Fruit fly (Drosophila melanogaster) whole organism: ENCODE data around the gene CG33296.

Experiments used
- CG8478 ChIP-seq: fragments of >200 bp; optimal IDR thresholded peaks from 2 replicates; lab custom pipeline; 2018; ENCODE audit warnings: inconsistent platforms
- EcR ChIP-seq, 2 experiments: fragments of >200 bp; optimal IDR thresholded peaks; 2 replicates each; lab custom pipeline; 2017; ENCODE audit warnings: missing biosample characterization in 2 of 2, missing genetic modification characterization in 2 of 2, missing genetic modification reagents in 2 of 2
- pan ChIP-seq: fragments of >200 bp; optimal IDR thresholded peaks from 2 replicates; lab custom pipeline; 2017
- psq ChIP-seq: fragments of >200 bp; optimal IDR thresholded peaks from 2 replicates; lab custom pipeline; 2017
- usp ChIP-seq: fragments of >200 bp; optimal IDR thresholded peaks from 2 replicates; lab custom pipeline; 2017; ENCODE audit warnings: missing biosample characterization, missing genetic modification characterization, mixed read lengths

DNA sequence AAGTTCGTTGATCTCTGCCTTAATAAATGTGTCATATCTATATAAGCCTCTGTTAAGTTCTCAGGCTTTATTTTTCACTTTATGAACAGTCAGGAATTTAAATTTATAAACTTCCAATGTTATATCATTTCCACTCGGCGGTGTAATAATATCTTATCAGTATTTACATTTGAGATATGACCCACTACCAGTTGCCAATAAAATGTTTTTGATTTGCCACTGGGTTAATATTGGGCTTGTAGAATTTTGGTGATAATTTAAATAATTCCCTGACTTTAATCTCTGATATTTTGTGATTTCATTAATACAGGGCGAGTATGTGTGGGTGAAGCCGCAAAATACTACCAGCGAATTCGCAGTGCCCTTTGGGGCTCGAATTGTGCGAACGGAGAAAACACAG, 36.1 kb downstream of the CG33296 start:
- TF ChIP-seq usp (no peak), EcR (GFP tag; optimal IDR thresholded peaks at IDR 0.05; lab: Kevin White, UChicago) (no peak), CG8478 (lab: Kevin White, UChicago) (no peak), pan (lab: Kevin White, UChicago) (no peak), psq (lab: Kevin White, UChicago) (no peak)
